Worm (Caenorhabditis elegans): ENCODE data around the gene R05D3.8.
A peak's percentile ranks its signal among the peaks of the same experiment; 100 is the strongest.

DNA sequence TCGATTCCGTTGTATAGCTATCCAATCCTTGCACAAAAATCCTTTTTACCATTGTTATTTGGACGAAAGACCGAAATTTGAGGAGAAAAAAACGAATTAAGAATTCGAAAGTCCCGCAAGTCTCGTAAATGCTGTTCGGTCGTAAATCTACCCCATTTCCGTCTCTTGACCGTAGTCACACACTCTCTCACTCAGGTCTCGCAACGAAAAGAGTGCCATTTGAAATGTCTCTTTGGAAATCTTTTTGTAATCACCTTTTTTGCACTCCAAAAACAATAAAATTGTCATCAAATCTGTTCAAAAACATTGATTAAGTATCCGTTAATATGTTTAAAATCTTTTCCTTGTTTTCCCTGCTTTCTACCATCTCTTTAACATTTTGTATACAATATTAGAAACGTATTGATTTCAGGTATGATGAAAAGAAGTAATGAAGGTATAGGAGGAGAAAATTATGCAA is at the start of gene R05D3.8, which contains the start of gene rfp-1:
- no peak for TF ChIP-seq K11D2.4 (GFP tag; IDR thresholded peaks at IDR 0.05)
- peak; percentile 28 for TF ChIP-seq dpl-1 (GFP tag; optimal IDR thresholded peaks at IDR 0.05)
- TF ChIP-seq sea-2 (GFP tag; IDR thresholded peaks at IDR 0.05) = no peak
- no peak for TF ChIP-seq ama-1 (optimal IDR thresholded peaks at IDR 0.05)
- peak in 1 of 2 experiments; percentile 14 for TF ChIP-seq ama-1 (GFP tag; optimal IDR thresholded peaks at IDR 0.05)
- no peak for TF ChIP-seq sptf-2 (GFP tag; optimal IDR thresholded peaks at IDR 0.05)

Data from whole organism, young adult.